Fruit fly (Drosophila melanogaster) whole organism, embryonic: ENCODE data around the gene slp1.

Experiments
- CG10147 ChIP-seq: fragments of 200-800 bp; sonication (Bioruptor generic); optimal IDR thresholded peaks from 2 replicates; lab custom pipeline; 2019; ENCODE audit warnings: missing biosample characterization, mild to moderate bottlenecking, missing genetic modification characterization, moderate library complexity
- CG10543 ChIP-seq: fragments of 200-800 bp; sonication (Bioruptor generic); optimal IDR thresholded peaks from 3 replicates; lab custom pipeline; 2017; ENCODE audit warnings: missing biosample characterization, mild to moderate bottlenecking, missing genetic modification characterization, moderate library complexity
- CG11456 ChIP-seq: fragments of 200-800 bp; sonication (Bioruptor generic); IDR thresholded peaks from 3 replicates; pipeline ENCODE4 v1.3.6; 2022; ENCODE audit warnings: missing biosample characterization, missing genetic modification characterization
- CG17612 ChIP-seq: fragments of 200-800 bp; sonication (Bioruptor generic); IDR thresholded peaks from 2 replicates; pipeline ENCODE4 v1.3.6; 2022; ENCODE audit warnings: missing biosample characterization, missing genetic modification characterization
- CG1792 ChIP-seq: fragments of 200-800 bp; sonication (Bioruptor generic); optimal IDR thresholded peaks from 2 replicates; lab custom pipeline; 2016; ENCODE audit warnings: missing biosample characterization, missing genetic modification characterization
- CG2202 ChIP-seq: fragments of 200-800 bp; sonication (Bioruptor generic); optimal IDR thresholded peaks from 2 replicates; lab custom pipeline; 2018; ENCODE audit warnings: missing biosample characterization, mild to moderate bottlenecking, missing genetic modification characterization
- CG2889 ChIP-seq: fragments of 200-800 bp; sonication (Bioruptor generic); IDR thresholded peaks from 3 replicates; pipeline ENCODE4 v1.3.6; 2022; ENCODE audit warnings: missing biosample characterization, missing genetic modification characterization
- CG30020 ChIP-seq: fragments of 200-800 bp; optimal IDR thresholded peaks from 2 replicates; lab custom pipeline; 2019; ENCODE audit warnings: missing biosample characterization, mild to moderate bottlenecking, missing genetic modification characterization, moderate library complexity
- CG43689 ChIP-seq: fragments of 200-800 bp; sonication (Bioruptor generic); IDR thresholded peaks from 2 replicates; pipeline ENCODE4 v1.3.6; 2022; ENCODE audit warnings: missing biosample characterization, missing genetic modification characterization
- CG7271 ChIP-seq: fragments of 200-800 bp; sonication (Bioruptor generic); optimal IDR thresholded peaks from 2 replicates; lab custom pipeline; 2018; ENCODE audit warnings: missing biosample characterization, mild to moderate bottlenecking, missing genetic modification characterization, moderate library complexity
- CG7357 ChIP-seq: fragments of 200-800 bp; sonication (Bioruptor generic); IDR thresholded peaks from 3 replicates; pipeline ENCODE4 v1.3.6; 2022; ENCODE audit warnings: missing biosample characterization, missing genetic modification characterization
- CG7839 ChIP-seq: fragments of 200-800 bp; sonication (Bioruptor generic); optimal IDR thresholded peaks from 3 replicates; lab custom pipeline; 2018; ENCODE audit warnings: missing biosample characterization, mild to moderate bottlenecking, missing genetic modification characterization, moderate library complexity
- CG8944 ChIP-seq: fragments of 200-800 bp; sonication (Bioruptor generic); optimal IDR thresholded peaks from 3 replicates; lab custom pipeline; 2016; ENCODE audit warnings: missing biosample characterization, missing genetic modification characterization
- Camta ChIP-seq: fragments of 200-800 bp; sonication (Bioruptor generic); optimal IDR thresholded peaks from 2 replicates; lab custom pipeline; 2016; ENCODE audit warnings: missing biosample characterization, missing genetic modification characterization
- CrebB ChIP-seq: fragments of 200-800 bp; sonication (Bioruptor generic); optimal IDR thresholded peaks from 3 replicates; lab custom pipeline; 2018; ENCODE audit warnings: missing biosample characterization, mild to moderate bottlenecking, missing genetic modification characterization
- D ChIP-seq, 2 experiments: fragments of 200-800 bp in 1 of 2; fragments of >200 bp in 1 of 2; sonication (Bioruptor generic) in 1 of 2; optimal IDR thresholded peaks; 2 replicates in 1 of 2; 3 replicates in 1 of 2; lab custom pipeline; 2017; ENCODE audit warnings: mild to moderate bottlenecking in 1 of 2, missing biosample characterization in 1 of 2, missing genetic modification characterization in 1 of 2, missing genetic modification reagents in 1 of 2
- Drgx ChIP-seq: fragments of 200-800 bp; sonication (Bioruptor generic); IDR thresholded peaks from 2 replicates; pipeline ENCODE4 v1.3.6; 2022; ENCODE audit warnings: missing biosample characterization, missing genetic modification characterization
- ERR ChIP-seq: fragments of 200-800 bp; sonication (Bioruptor generic); optimal IDR thresholded peaks from 2 replicates; lab custom pipeline; 2016; ENCODE audit warnings: missing biosample characterization, missing genetic modification characterization
- HLH4C ChIP-seq: fragments of 200-800 bp; sonication (Bioruptor generic); IDR thresholded peaks from 3 replicates; pipeline ENCODE4 v1.3.6; 2022; ENCODE audit warnings: missing biosample characterization, missing genetic modification characterization; ENCODE audit not compliant: partially characterized antibody
- Lhr ChIP-seq: fragments of 200-800 bp; sonication (Bioruptor generic); optimal IDR thresholded peaks from 3 replicates; lab custom pipeline; 2017; ENCODE audit warnings: mild to moderate bottlenecking, missing biosample characterization, missing genetic modification reagents, missing genetic modification characterization
- Nf-YA ChIP-seq: fragments of 200-800 bp; sonication (Bioruptor generic); IDR thresholded peaks from 2 replicates; pipeline ENCODE4 v1.3.6; 2022; ENCODE audit warnings: missing biosample characterization, missing genetic modification characterization
- Rx ChIP-seq: fragments of 200-800 bp; sonication (Bioruptor generic); IDR thresholded peaks from 2 replicates; pipeline ENCODE4 v1.3.6; 2022; ENCODE audit warnings: missing biosample characterization, missing genetic modification characterization
- Six4 ChIP-seq: fragments of 200-800 bp; sonication (Bioruptor generic); optimal IDR thresholded peaks from 2 replicates; lab custom pipeline; 2016; ENCODE audit warnings: missing biosample characterization, missing genetic modification characterization
- Stat92E ChIP-seq, 3 experiments: fragments of >200 bp in 2 of 3; fragments of 200-800 bp in 1 of 3; sonication (Bioruptor generic) in 1 of 3; optimal IDR thresholded peaks; 2 replicates each; lab custom pipeline; 2017 to 2019; ENCODE audit warnings: missing biosample characterization in 3 of 3, missing genetic modification characterization in 3 of 3, mild to moderate bottlenecking in 1 of 3, moderate library complexity in 1 of 3
- Tbp ChIP-seq: fragments of >200 bp; optimal IDR thresholded peaks from 2 replicates; lab custom pipeline; 2018; ENCODE audit warnings: missing biosample characterization, missing genetic modification characterization
- Vsx1 ChIP-seq: fragments of 200-800 bp; sonication (Bioruptor generic); optimal IDR thresholded peaks from 2 replicates; lab custom pipeline; 2017; ENCODE audit warnings: missing biosample characterization, mild to moderate bottlenecking, missing genetic modification characterization, missing genetic modification reagents
- abd-A ChIP-seq: fragments of 200-800 bp; sonication (Bioruptor generic); optimal IDR thresholded peaks from 3 replicates; lab custom pipeline; 2019; ENCODE audit warnings: missing biosample characterization, mild to moderate bottlenecking, missing genetic modification characterization, moderate library complexity
- bowl ChIP-seq: fragments of 200-800 bp; sonication (Bioruptor generic); IDR thresholded peaks from 2 replicates; pipeline ENCODE4 v1.3.6; 2022; ENCODE audit warnings: missing biosample characterization, missing genetic modification characterization
- br ChIP-seq: fragments of >200 bp; optimal IDR thresholded peaks from 2 replicates; lab custom pipeline; 2017
- cwo ChIP-seq: fragments of 200-800 bp; sonication (Bioruptor generic); optimal IDR thresholded peaks from 3 replicates; lab custom pipeline; 2017; ENCODE audit warnings: missing biosample characterization, missing genetic modification characterization, mild to moderate bottlenecking, moderate library complexity, missing genetic modification reagents
- danr ChIP-seq: fragments of 200-800 bp; sonication (Bioruptor generic); IDR thresholded peaks from 2 replicates; pipeline ENCODE4 v1.3.6; 2022; ENCODE audit warnings: missing biosample characterization, missing genetic modification characterization
- emc ChIP-seq: fragments of 200-800 bp; sonication (Bioruptor generic); optimal IDR thresholded peaks from 2 replicates; lab custom pipeline; 2016; ENCODE audit warnings: missing biosample characterization, missing genetic modification characterization
- exex ChIP-seq: fragments of 200-800 bp; sonication (Bioruptor generic); optimal IDR thresholded peaks from 4 replicates; lab custom pipeline; 2018; ENCODE audit warnings: missing biosample characterization, mild to moderate bottlenecking, missing genetic modification characterization, moderate library complexity
- fd64A ChIP-seq: fragments of 200-800 bp; sonication (Bioruptor generic); optimal IDR thresholded peaks from 3 replicates; lab custom pipeline; 2018; ENCODE audit warnings: missing biosample characterization, mild to moderate bottlenecking, missing genetic modification characterization
- fru ChIP-seq: fragments of >200 bp; optimal IDR thresholded peaks from 2 replicates; lab custom pipeline; 2017
- ftz-f1 ChIP-seq: fragments of 200-800 bp; sonication (Bioruptor generic); optimal IDR thresholded peaks from 2 replicates; lab custom pipeline; 2016; ENCODE audit warnings: missing biosample characterization, missing genetic modification characterization
- gem ChIP-seq: fragments of 200-800 bp; sonication (Bioruptor generic); optimal IDR thresholded peaks from 2 replicates; lab custom pipeline; 2019; ENCODE audit warnings: missing biosample characterization, mild to moderate bottlenecking, missing genetic modification characterization, moderate library complexity
- kay ChIP-seq: fragments of 200-800 bp; sonication (Bioruptor generic); optimal IDR thresholded peaks from 2 replicates; lab custom pipeline; 2016; ENCODE audit warnings: missing biosample characterization, missing genetic modification characterization
- kni ChIP-seq: fragments of 200-800 bp; sonication (Bioruptor generic); optimal IDR thresholded peaks from 3 replicates; lab custom pipeline; 2017; ENCODE audit warnings: mild to moderate bottlenecking, missing biosample characterization, missing genetic modification reagents, missing genetic modification characterization
- lab ChIP-seq: fragments of 200-800 bp; sonication (Bioruptor generic); optimal IDR thresholded peaks from 3 replicates; lab custom pipeline; 2017; ENCODE audit warnings: missing biosample characterization, missing genetic modification characterization, mild to moderate bottlenecking, moderate library complexity, missing genetic modification reagents
- mld ChIP-seq: fragments of 200-800 bp; sonication (Bioruptor generic); IDR thresholded peaks from 3 replicates; pipeline ENCODE4 v1.3.6; 2022; ENCODE audit warnings: missing biosample characterization, missing genetic modification characterization; ENCODE audit not compliant: partially characterized antibody
- nerfin-2 ChIP-seq: fragments of 200-800 bp; sonication (Bioruptor generic); IDR thresholded peaks from 2 replicates; pipeline ENCODE4 v1.3.6; 2022; ENCODE audit warnings: missing biosample characterization, missing genetic modification characterization; ENCODE audit not compliant: partially characterized antibody
- oc ChIP-seq: fragments of 200-800 bp; sonication (Bioruptor generic); optimal IDR thresholded peaks from 2 replicates; lab custom pipeline; 2018; ENCODE audit warnings: missing biosample characterization, mild to moderate bottlenecking, missing genetic modification characterization, moderate library complexity
- pnt ChIP-seq: fragments of 200-800 bp; sonication (Bioruptor generic); optimal IDR thresholded peaks from 3 replicates; lab custom pipeline; 2016; ENCODE audit warnings: missing biosample characterization, missing genetic modification characterization
- shn ChIP-seq: fragments of 200-800 bp; sonication (Bioruptor generic); optimal IDR thresholded peaks from 3 replicates; lab custom pipeline; 2016; ENCODE audit warnings: missing biosample characterization, missing genetic modification characterization
- sqz ChIP-seq: fragments of 200-800 bp; sonication (Bioruptor generic); optimal IDR thresholded peaks from 3 replicates; lab custom pipeline; 2018; ENCODE audit warnings: missing biosample characterization, mild to moderate bottlenecking, missing genetic modification characterization
- sug ChIP-seq: fragments of 200-800 bp; optimal IDR thresholded peaks from 2 replicates; lab custom pipeline; 2019; ENCODE audit warnings: missing biosample characterization, mild to moderate bottlenecking, missing genetic modification characterization, moderate library complexity
- tna ChIP-seq: fragments of 200-800 bp; sonication (Bioruptor generic); IDR thresholded peaks from 2 replicates; pipeline ENCODE4 v1.3.6; 2022; ENCODE audit warnings: missing biosample characterization, missing genetic modification characterization; ENCODE audit not compliant: partially characterized antibody
- wdn ChIP-seq: fragments of 200-800 bp; sonication (Bioruptor generic); IDR thresholded peaks from 2 replicates; pipeline ENCODE4 v1.3.6; 2022; ENCODE audit warnings: missing biosample characterization, missing genetic modification characterization
- yki ChIP-seq: fragments of >200 bp; optimal IDR thresholded peaks from 3 replicates; lab custom pipeline; 2018
- zf30C ChIP-seq: fragments of 200-800 bp; sonication (Bioruptor generic); optimal IDR thresholded peaks from 3 replicates; lab custom pipeline; 2018; ENCODE audit warnings: missing biosample characterization, mild to moderate bottlenecking, missing genetic modification characterization

slp1 gene

DNA sequence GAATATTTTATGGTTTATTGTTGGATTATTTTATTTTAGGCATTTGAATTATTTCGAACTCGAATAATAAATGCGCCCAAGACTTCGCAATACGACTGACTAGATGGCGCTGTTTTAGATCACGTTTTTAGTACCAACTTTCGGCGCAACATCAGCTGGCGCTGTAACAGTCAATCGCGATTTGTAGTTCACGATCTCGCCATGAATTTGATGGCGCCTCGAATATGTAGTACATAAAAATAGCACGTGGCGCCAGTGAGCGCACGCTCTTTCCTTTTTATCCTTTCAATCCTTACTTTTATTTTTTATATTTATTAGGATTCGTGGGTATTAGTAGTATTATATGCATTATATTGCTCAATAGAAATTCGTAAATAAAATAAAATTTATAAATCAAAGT lies 39.2 kb upstream of the slp1 start (continued):
- TF ChIP-seq CG8944 (peak; percentile 81), fru (lab: Kevin White, UChicago) (no peak), CG1792 (GFP tag; lab: Kevin White, UChicago) (peak; percentile 34), lab (peak; percentile 50), Lhr (GFP tag; lab: Kevin White, UChicago) (peak; percentile 90), Tbp (GFP tag; lab: Kevin White, UChicago) (no peak), sug (peak; percentile 59), Vsx1 (peak; percentile 45), shn (peak; percentile 73), emc (GFP tag; lab: Kevin White, UChicago) (peak; percentile 16), fd64A (no peak), tna (GFP tag; lab: Robert Waterston, UW) (no peak), bowl (GFP tag; lab: Robert Waterston, UW) (peak; percentile 79), ftz-f1 (GFP tag; lab: Kevin White, UChicago) (no peak), gem (tag; lab: Kevin White, UChicago) (peak; percentile 72), CG2202 (tag; lab: Kevin White, UChicago) (peak; percentile 50), exex (tag; lab: Kevin White, UChicago) (no peak), CG30020 (tag; lab: Kevin White, UChicago) (no peak), zf30C (GFP tag; lab: Kevin White, UChicago) (no peak), kay (GFP tag; lab: Kevin White, UChicago) (peak; percentile 41), Stat92E (GFP tag; optimal IDR thresholded peaks at IDR 0.05; lab: Kevin White, UChicago) (no peak), mld (GFP tag; lab: Robert Waterston, UW) (no peak), Drgx (GFP tag; lab: Robert Waterston, UW) (peak; percentile 52), br (lab: Kevin White, UChicago) (no peak), Nf-YA (GFP tag; lab: Robert Waterston, UW) (peak; percentile 79), CG11456 (peak; percentile 99), cwo (GFP tag; lab: Kevin White, UChicago) (peak; percentile 11), kni (no peak), CG7839 (peak; percentile 78), CG10543 (GFP tag; lab: Kevin White, UChicago) (peak; percentile 13), CG10147 (GFP tag; lab: Kevin White, UChicago) (no peak), CG2889 (peak; percentile 69; the same call in 2 of the 3 replicates), CrebB (no peak), HLH4C (GFP tag; lab: Robert Waterston, UW) (no peak), yki (lab: Kevin White, UChicago) (no peak), danr (GFP tag; lab: Robert Waterston, UW) (peak; percentile 54), D (optimal IDR thresholded peaks at IDR 0.05; lab: Kevin White, UChicago) (no peak), D (GFP tag; optimal IDR thresholded peaks at IDR 0.05; lab: Kevin White, UChicago) (peak; percentile 37), wdn (peak; percentile 39; the same call in 1 of the 2 replicates), ERR (GFP tag; lab: Kevin White, UChicago) (no peak), nerfin-2 (GFP tag; lab: Robert Waterston, UW) (no peak), Six4 (peak; percentile 39), CG7271 (peak; percentile 22), Camta (GFP tag; lab: Kevin White, UChicago) (peak; percentile 82), CG7357 (GFP tag; lab: Robert Waterston, UW) (peak; percentile 19; the same call in 1 of the 3 replicates), Rx (peak; percentile 85), sqz (GFP tag; lab: Kevin White, UChicago) (no peak), CG43689 (GFP tag; lab: Robert Waterston, UW) (no peak; the same call in 1 of the 2 replicates), pnt (peak; percentile 49), CG17612 (GFP tag; lab: Robert Waterston, UW) (peak; percentile 60; the same call in 1 of the 2 replicates), abd-A (tag; lab: Kevin White, UChicago) (no peak), oc (tag; lab: Kevin White, UChicago) (peak; percentile 5)
